Fruit fly (Drosophila melanogaster): ENCODE results near the gene ex.

The ex gene

dm6 chr2L:490150-491095 is 59.4 kb downstream of the ex start (continued):
- no peak for TF ChIP-seq dati (GFP tag; IDR thresholded peaks at IDR 0.05)
- TF ChIP-seq CG10431 (GFP tag; optimal IDR thresholded peaks at IDR 0.05), result peak; percentile 68
- TF ChIP-seq sim (GFP tag; IDR thresholded peaks at IDR 0.05), result peak; percentile 30; the same call in 1 of the 2 replicates
- no peak for TF ChIP-seq Poxn (GFP tag; IDR thresholded peaks at IDR 0.05)
- peak; percentile 67 for TF ChIP-seq dm (GFP tag; optimal IDR thresholded peaks at IDR 0.05)
- TF ChIP-seq Hey (tag; optimal IDR thresholded peaks at IDR 0.05), result no peak
- TF ChIP-seq CG34376 (GFP tag; optimal IDR thresholded peaks at IDR 0.05), result peak; percentile 67
- TF ChIP-seq nau (GFP tag; optimal IDR thresholded peaks at IDR 0.05), result no peak
- TF ChIP-seq seq (GFP tag; IDR thresholded peaks at IDR 0.05), result peak; percentile 78; the same call in 1 of the 2 replicates
- TF ChIP-seq Deaf1 (tag; optimal IDR thresholded peaks at IDR 0.05), result peak; percentile 95
- TF ChIP-seq Opbp (GFP tag; IDR thresholded peaks at IDR 0.05; ENCODE audit: partially characterized antibody), result peak; percentile 73; the same call in 2 of the 3 replicates
- TF ChIP-seq Asciz (GFP tag; optimal IDR thresholded peaks at IDR 0.05), result no peak
- TF ChIP-seq CG18011 (GFP tag; optimal IDR thresholded peaks at IDR 0.05), result peak; percentile 33
- TF ChIP-seq Trl (optimal IDR thresholded peaks at IDR 0.05), result peak; percentile 97 to 100
- TF ChIP-seq Trl (GFP tag; optimal IDR thresholded peaks at IDR 0.05), result peak; percentile 92
- TF ChIP-seq ro (GFP tag; IDR thresholded peaks at IDR 0.05), result no peak
- TF ChIP-seq phol (tag; optimal IDR thresholded peaks at IDR 0.05), result peak; percentile 56
- peak; percentile 37 for TF ChIP-seq NC2α (GFP tag; optimal IDR thresholded peaks at IDR 0.05)
- peak; percentile 29 for TF ChIP-seq Fer3 (tag; optimal IDR thresholded peaks at IDR 0.05)
- TF ChIP-seq Elba2 (GFP tag; optimal IDR thresholded peaks at IDR 0.05), result peak; percentile 10
- peak; percentile 60 for TF ChIP-seq CG13296 (GFP tag; optimal IDR thresholded peaks at IDR 0.05)
- TF ChIP-seq Med (GFP tag), result peak; percentile 96
- TF ChIP-seq crc (GFP tag; optimal IDR thresholded peaks at IDR 0.05), result peak; percentile 11
- TF ChIP-seq ab (GFP tag; optimal IDR thresholded peaks at IDR 0.05), result peak; percentile 19
- peak; percentile 38; the same call in 1 of the 2 replicates for TF ChIP-seq Drgx (GFP tag; IDR thresholded peaks at IDR 0.05)
- TF ChIP-seq HLH3B (GFP tag; IDR thresholded peaks at IDR 0.05), result peak; percentile 38; the same call in 1 of the 2 replicates
- TF ChIP-seq Gug (GFP tag; IDR thresholded peaks at IDR 0.05), result peak; percentile 77; the same call in 3 of the 4 replicates
- peak; percentile 22 for TF ChIP-seq jing (GFP tag; optimal IDR thresholded peaks at IDR 0.05)
- no peak for TF ChIP-seq cg (GFP tag; optimal IDR thresholded peaks at IDR 0.05)
- peak; percentile 64 for TF ChIP-seq CG14710 (tag; optimal IDR thresholded peaks at IDR 0.05)
- TF ChIP-seq inv (GFP tag; IDR thresholded peaks at IDR 0.05; ENCODE audit: partially characterized antibody), result no peak; the same call in 1 of the 2 replicates
- TF ChIP-seq HLH4C (GFP tag; IDR thresholded peaks at IDR 0.05; ENCODE audit: partially characterized antibody), result peak; percentile 41
- peak; percentile 8 for TF ChIP-seq Meics (GFP tag; optimal IDR thresholded peaks at IDR 0.05)
- TF ChIP-seq jigr1 (GFP tag; IDR thresholded peaks at IDR 0.05), result no peak
- TF ChIP-seq CG3065 (GFP tag; optimal IDR thresholded peaks at IDR 0.05), result peak; percentile 85
- TF ChIP-seq PHDP (tag; optimal IDR thresholded peaks at IDR 0.05), result peak; percentile 51
- peak; percentile 72 for TF ChIP-seq CG14014 (GFP tag; IDR thresholded peaks at IDR 0.05)
- peak; percentile 41; the same call in 1 of the 2 replicates for TF ChIP-seq CG4360 (GFP tag; IDR thresholded peaks at IDR 0.05)
- TF ChIP-seq CG6689 (GFP tag; IDR thresholded peaks at IDR 0.05), result 0 out of 2 replicates have a peak, but pooled peaks have one; percentile 27
- TF ChIP-seq Bteb2 (GFP tag; optimal IDR thresholded peaks at IDR 0.05), result no peak
- peak; percentile 53 for TF ChIP-seq tgo (GFP tag; IDR thresholded peaks at IDR 0.05)
- peak; percentile 48 for TF ChIP-seq ssp (GFP tag; IDR thresholded peaks at IDR 0.05)
- no peak; the same call in none of the 2 replicates for TF ChIP-seq sna (GFP tag; IDR thresholded peaks at IDR 0.05; ENCODE audit: partially characterized antibody)
- TF ChIP-seq Antp (GFP tag; optimal IDR thresholded peaks at IDR 0.05), result peak; percentile 80
- TF ChIP-seq bowl (GFP tag; IDR thresholded peaks at IDR 0.05), result no peak; the same call in 1 of the 2 replicates
- peak; percentile 71 for TF ChIP-seq jumu (GFP tag; optimal IDR thresholded peaks at IDR 0.05)
- TF ChIP-seq sisA (GFP tag; IDR thresholded peaks at IDR 0.05), result peak; percentile 82
- TF ChIP-seq Dfd (GFP tag; optimal IDR thresholded peaks at IDR 0.05), result no peak
- TF ChIP-seq repo (GFP tag; optimal IDR thresholded peaks at IDR 0.05), result peak; percentile 40
